Worm (Caenorhabditis elegans) whole organism, L4 larva: ENCODE data around the gene F09E10.6.

Source experiments
- F26F4.8 ChIP-seq: fragments of 200-800 bp; sonication (Bioruptor generic); conservative IDR thresholded peaks from 2 replicates; pipeline ENCODE4 v1.3.6; 2022; ENCODE audit warnings: missing genetic modification characterization, missing compliant biosample characterization
- F37D6.2 ChIP-seq: sonication (generic microtip); optimal IDR thresholded peaks from 2 replicates; lab custom pipeline; 2016; ENCODE audit warnings: mild to moderate bottlenecking, missing genetic modification characterization, missing compliant biosample characterization
- F49E8.2 ChIP-seq: sonication (generic microtip); optimal IDR thresholded peaks from 2 replicates; lab custom pipeline; 2016; ENCODE audit warnings: missing compliant biosample characterization, mild to moderate bottlenecking, missing genetic modification characterization, borderline replicate concordance
- T20F7.1 ChIP-seq: fragments of 200-800 bp; sonication (Bioruptor generic); optimal IDR thresholded peaks from 2 replicates; lab custom pipeline; 2018; ENCODE audit warnings: mild to moderate bottlenecking, missing genetic modification characterization, missing compliant biosample characterization
- ZK337.2 ChIP-seq: fragments of 200-800 bp; sonication (Bioruptor generic); IDR thresholded peaks from 2 replicates; pipeline ENCODE4 v1.3.6; 2022; ENCODE audit warnings: missing genetic modification reagents, missing genetic modification characterization, missing compliant biosample characterization
- ama-1 ChIP-seq: fragments of 150-350 bp; optimal IDR thresholded peaks from 2 replicates; lab custom pipeline; 2014; ENCODE audit warnings: inconsistent platforms, mixed read lengths
- arid-1 ChIP-seq: fragments of 200-800 bp; sonication (Bioruptor generic); conservative IDR thresholded peaks from 2 replicates; pipeline ENCODE4 v1.3.6; 2022; ENCODE audit warnings: missing genetic modification reagents, missing genetic modification characterization, missing compliant biosample characterization
- ceh-28 ChIP-seq: fragments of 150-350 bp; optimal IDR thresholded peaks from 2 replicates; lab custom pipeline; 2014; ENCODE audit warnings: missing biosample characterization, missing genetic modification reagents, missing genetic modification characterization
- daf-16 ChIP-seq, 3 experiments: sonication (generic microtip); optimal IDR thresholded peaks; 2 replicates each; lab custom pipeline; 2016 to 2017; ENCODE audit warnings: missing genetic modification characterization in 3 of 3, missing genetic modification reagents in 3 of 3, mild to moderate bottlenecking in 2 of 3, missing compliant biosample characterization in 2 of 3, missing biosample characterization in 1 of 3, moderate library complexity in 1 of 3
- dmd-8 ChIP-seq: fragments of 200-800 bp; sonication (Bioruptor generic); IDR thresholded peaks from 2 replicates; pipeline ENCODE4 v1.3.6; 2022; ENCODE audit warnings: missing genetic modification characterization, missing compliant biosample characterization
- dve-1 ChIP-seq: sonication (generic microtip); optimal IDR thresholded peaks from 2 replicates; lab custom pipeline; 2017; ENCODE audit warnings: antibody characterized with exemption, mild to moderate bottlenecking, missing genetic modification characterization, missing compliant biosample characterization; ENCODE audit not compliant: insufficient read depth
- fkh-10 ChIP-seq: fragments of 150-350 bp; optimal IDR thresholded peaks from 2 replicates; lab custom pipeline; 2014; ENCODE audit warnings: missing biosample characterization, missing genetic modification reagents, missing genetic modification characterization
- fos-1 ChIP-seq: fragments of 150-350 bp; optimal IDR thresholded peaks from 2 replicates; lab custom pipeline; 2014; ENCODE audit warnings: missing biosample characterization, missing genetic modification characterization
- hmg-1.1 ChIP-seq: fragments of 200-800 bp; sonication (Bioruptor generic); IDR thresholded peaks from 2 replicates; pipeline ENCODE4 v1.3.6; 2022; ENCODE audit warnings: missing genetic modification reagents, missing genetic modification characterization, missing compliant biosample characterization
- jun-1 ChIP-seq: fragments of 150-350 bp; optimal IDR thresholded peaks from 2 replicates; lab custom pipeline; 2014; ENCODE audit warnings: missing biosample characterization, missing genetic modification reagents, missing genetic modification characterization
- lim-7 ChIP-seq: fragments of 200-800 bp; sonication (Bioruptor generic); IDR thresholded peaks from 2 replicates; pipeline ENCODE4 v1.3.6; 2022; ENCODE audit warnings: missing genetic modification characterization, missing compliant biosample characterization
- lin-13 ChIP-seq: fragments of 150-350 bp; optimal IDR thresholded peaks from 2 replicates; lab custom pipeline; 2014; ENCODE audit warnings: missing biosample characterization, missing genetic modification reagents, missing genetic modification characterization
- lin-15B ChIP-seq: fragments of 150-350 bp; sonication (generic microtip); optimal IDR thresholded peaks from 3 replicates; lab custom pipeline; 2014; ENCODE audit warnings: missing biosample characterization, missing genetic modification characterization
- lin-39 ChIP-seq: fragments of 150-350 bp; optimal IDR thresholded peaks from 2 replicates; lab custom pipeline; 2014; ENCODE audit warnings: missing biosample characterization, missing genetic modification reagents, missing genetic modification characterization
- mdl-1 ChIP-seq, 2 experiments: fragments of 150-350 bp in 1 of 2; sonication (generic microtip) in 1 of 2; optimal IDR thresholded peaks; 2 replicates each; lab custom pipeline; 2014 to 2017; ENCODE audit warnings: missing biosample characterization in 2 of 2, missing genetic modification characterization in 2 of 2
- mep-1 ChIP-seq: fragments of 150-350 bp; sonication (generic microtip); optimal IDR thresholded peaks from 3 replicates; lab custom pipeline; 2014; ENCODE audit warnings: missing biosample characterization, missing genetic modification characterization
- mes-2 ChIP-seq: sonication (generic microtip); optimal IDR thresholded peaks from 2 replicates; lab custom pipeline; 2016; ENCODE audit warnings: missing genotype, mild to moderate bottlenecking, missing genetic modification characterization, missing compliant biosample characterization; ENCODE audit not compliant: poor library complexity, severe bottlenecking
- mxl-3 ChIP-seq: fragments of 200-800 bp; sonication (Bioruptor generic); optimal IDR thresholded peaks from 2 replicates; lab custom pipeline; 2018; ENCODE audit warnings: mild to moderate bottlenecking, missing genetic modification characterization, missing compliant biosample characterization
- nhr-11 ChIP-seq: fragments of 150-350 bp; optimal IDR thresholded peaks from 2 replicates; lab custom pipeline; 2014; ENCODE audit warnings: missing biosample characterization, missing genetic modification characterization
- nhr-111 ChIP-seq: fragments of 200-800 bp; sonication (Bioruptor generic); optimal IDR thresholded peaks from 2 replicates; lab custom pipeline; 2018; ENCODE audit warnings: mild to moderate bottlenecking, missing genetic modification characterization, missing compliant biosample characterization
- nhr-25 ChIP-seq: sonication (generic microtip); optimal IDR thresholded peaks from 2 replicates; lab custom pipeline; 2017; ENCODE audit warnings: missing genetic modification characterization, mild to moderate bottlenecking, missing compliant biosample characterization, antibody characterized with exemption, moderate library complexity, borderline replicate concordance; ENCODE audit not compliant: insufficient read depth
- nhr-28 ChIP-seq: fragments of 150-350 bp; optimal IDR thresholded peaks from 2 replicates; lab custom pipeline; 2014; ENCODE audit warnings: missing biosample characterization, missing genetic modification characterization
- nhr-42 ChIP-seq: fragments of 200-800 bp; sonication (Bioruptor generic); IDR thresholded peaks from 2 replicates; pipeline ENCODE4 v1.3.6; 2022; ENCODE audit warnings: missing genetic modification characterization, missing compliant biosample characterization
- nhr-48 ChIP-seq: sonication (generic microtip); optimal IDR thresholded peaks from 2 replicates; lab custom pipeline; 2016; ENCODE audit warnings: mild to moderate bottlenecking, missing genetic modification characterization, missing compliant biosample characterization
- nhr-6 ChIP-seq: fragments of 150-350 bp; optimal IDR thresholded peaks from 2 replicates; lab custom pipeline; 2014; ENCODE audit warnings: missing biosample characterization, missing genetic modification characterization
- nhr-77 ChIP-seq: fragments of 150-350 bp; optimal IDR thresholded peaks from 2 replicates; lab custom pipeline; 2014; ENCODE audit warnings: missing biosample characterization, missing genetic modification characterization
- pha-4 ChIP-seq, 2 experiments: fragments of 150-350 bp in 1 of 2; fragments of 200-800 bp in 1 of 2; sonication (Bioruptor generic) in 1 of 2; IDR thresholded peaks in 1 of 2; optimal IDR thresholded peaks in 1 of 2; 2 replicates each; pipeline versions ENCODE4 v1.3.6 to Lab custom; 2014 to 2022; ENCODE audit warnings: missing genetic modification characterization in 2 of 2, missing genetic modification reagents in 2 of 2, missing biosample characterization in 1 of 2, missing compliant biosample characterization in 1 of 2
- pqm-1 ChIP-seq: sonication (generic microtip); optimal IDR thresholded peaks from 2 replicates; lab custom pipeline; 2017; ENCODE audit warnings: missing biosample characterization, missing genetic modification characterization
- sdz-12 ChIP-seq: fragments of 200-800 bp; sonication (Bioruptor generic); optimal IDR thresholded peaks from 2 replicates; lab custom pipeline; 2018; ENCODE audit warnings: mild to moderate bottlenecking, missing genetic modification characterization, missing compliant biosample characterization
- tra-1 ChIP-seq: fragments of 200-800 bp; sonication (Bioruptor generic); IDR thresholded peaks from 2 replicates; pipeline ENCODE4 v1.3.6; 2022; ENCODE audit warnings: missing genetic modification reagents, missing genetic modification characterization, missing compliant biosample characterization
- unc-62 ChIP-seq, 3 experiments: fragments of 150-350 bp in 1 of 3; sonication (generic microtip); optimal IDR thresholded peaks in 2 of 3; peaks in 1 of 3; 1 replicate in 1 of 3; 2 replicates in 2 of 3; lab custom pipeline; 2014 to 2017; ENCODE audit warnings: missing biosample characterization in 3 of 3, missing genetic modification characterization in 3 of 3, missing genetic modification reagents in 3 of 3, missing genotype in 1 of 3
- zag-1 ChIP-seq: fragments of 150-350 bp; optimal IDR thresholded peaks from 2 replicates; lab custom pipeline; 2014; ENCODE audit warnings: missing biosample characterization, missing genetic modification characterization
- zfp-2 ChIP-seq: sonication (generic microtip); optimal IDR thresholded peaks from 2 replicates; lab custom pipeline; 2016; ENCODE audit warnings: mild to moderate bottlenecking, missing genetic modification characterization, missing compliant biosample characterization
- zfp-3 ChIP-seq: fragments of 200-800 bp; sonication (Bioruptor generic); conservative IDR thresholded peaks from 2 replicates; pipeline ENCODE4 v1.3.6; 2022; ENCODE audit warnings: missing genetic modification reagents, missing genetic modification characterization, missing compliant biosample characterization
- zip-11 ChIP-seq: fragments of 200-800 bp; sonication (Bioruptor generic); IDR thresholded peaks from 2 replicates; pipeline ENCODE4 v1.3.6; 2022; ENCODE audit warnings: missing genetic modification characterization, missing compliant biosample characterization

The F09E10.6 gene

DNA sequence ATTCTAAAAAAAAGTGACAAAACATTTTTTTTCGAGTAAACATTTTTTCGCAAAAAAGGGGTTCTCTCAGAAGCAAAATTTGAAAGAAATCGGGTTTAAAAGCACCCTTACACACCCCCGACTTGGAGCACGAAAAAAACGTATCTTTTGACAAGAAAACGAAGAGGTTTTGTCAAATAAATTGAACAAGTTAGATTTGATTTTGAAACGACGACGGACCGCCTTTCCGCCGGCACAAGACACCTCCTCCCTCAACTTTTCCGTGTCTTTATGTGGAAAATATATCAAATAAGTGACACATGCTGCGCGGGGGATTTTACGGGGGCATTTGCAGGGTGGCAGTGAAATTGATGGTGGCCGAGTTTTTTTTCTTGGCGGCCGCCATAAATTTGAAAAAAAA is 29.4 kb downstream of the F09E10.6 start:
- peak; percentile 73 for TF ChIP-seq fkh-10 (GFP tag; lab: Kevin White, UChicago)
- no peak for TF ChIP-seq mep-1 (tag; lab: Kevin White, UChicago)
- 0 out of 2 replicates have a peak, but pooled peaks have one; percentile 11 for TF ChIP-seq ZK337.2 (GFP tag; lab: Robert Waterston, UW)

DNA sequence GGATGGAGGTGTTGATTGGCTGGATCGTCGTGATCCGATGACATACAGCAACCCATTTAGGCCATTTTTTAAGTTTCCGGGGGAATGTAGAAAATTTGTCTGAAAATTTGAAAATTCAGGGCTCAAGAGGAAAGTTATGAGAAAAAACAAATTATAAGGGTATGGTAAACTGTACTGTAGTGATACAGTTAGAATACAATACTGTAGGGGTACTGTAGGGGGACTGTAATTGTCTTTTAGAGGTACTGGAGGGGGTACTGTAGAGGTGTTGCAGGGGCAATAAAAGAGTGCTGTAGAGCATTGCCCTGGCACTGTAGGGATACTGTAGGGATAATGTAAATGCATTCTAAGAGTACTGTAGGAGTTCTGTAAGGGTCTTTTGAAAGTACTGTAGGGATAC is 32.8 kb downstream of the F09E10.6 start, which contains the start of gene D1005.6:
D1005.6 (minus strand) TSS at position 101 of the 400 bp plus-strand sequence.
- TF ChIP-seq hmg-1.1 (GFP tag; lab: Robert Waterston, UW) (no peak), F37D6.2 (no peak), nhr-25 (tag; lab: Kevin White, UChicago) (no peak), F49E8.2 (tag; lab: Kevin White, UChicago) (no peak), F26F4.8 (GFP tag; lab: Robert Waterston, UW) (no peak), nhr-111 (GFP tag; lab: Kevin White, UChicago) (no peak), lim-7 (no peak), lin-15B (tag; lab: Kevin White, UChicago) (no peak), lin-39 (tag; lab: Kevin White, UChicago) (no peak), zag-1 (tag; lab: Kevin White, UChicago) (no peak)
- TF ChIP-seq, all 104 proteins: peak for 0

DNA sequence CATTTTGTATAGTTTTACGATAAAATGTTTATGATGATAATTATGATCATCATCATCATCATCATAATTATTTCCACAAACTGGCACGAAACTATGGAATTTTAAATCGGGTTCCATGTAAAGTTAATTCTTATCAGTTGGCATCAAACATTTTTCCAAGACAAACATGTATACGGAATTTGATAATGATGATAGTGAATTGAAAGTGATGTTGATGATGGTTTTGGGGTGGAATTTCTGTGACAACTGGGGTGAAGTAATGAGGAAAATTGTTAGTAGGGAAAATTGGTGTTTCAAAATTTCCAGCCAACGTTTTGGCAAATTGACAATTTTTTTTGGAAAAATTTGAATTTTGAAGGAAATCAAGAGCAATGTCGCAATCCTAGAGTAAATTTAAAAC is 37.7 kb downstream of the F09E10.6 start:
- TF ChIP-seq lin-13 (GFP tag; lab: Kevin White, UChicago): no peak
- TF ChIP-seq jun-1: no peak
- no peak for TF ChIP-seq zip-11 (GFP tag; lab: Robert Waterston, UW)
- no peak for TF ChIP-seq daf-16 (GFP tag; optimal IDR thresholded peaks at IDR 0.05; lab: Kevin White, UChicago)
- TF ChIP-seq daf-16 (tag; optimal IDR thresholded peaks at IDR 0.05; lab: Kevin White, UChicago): peak; percentile 58
- no peak for TF ChIP-seq ceh-28
- TF ChIP-seq pha-4 (GFP tag; IDR thresholded peaks at IDR 0.05; lab: Robert Waterston, UW): no peak
- TF ChIP-seq pha-4 (tag; optimal IDR thresholded peaks at IDR 0.05; lab: Kevin White, UChicago): no peak

DNA sequence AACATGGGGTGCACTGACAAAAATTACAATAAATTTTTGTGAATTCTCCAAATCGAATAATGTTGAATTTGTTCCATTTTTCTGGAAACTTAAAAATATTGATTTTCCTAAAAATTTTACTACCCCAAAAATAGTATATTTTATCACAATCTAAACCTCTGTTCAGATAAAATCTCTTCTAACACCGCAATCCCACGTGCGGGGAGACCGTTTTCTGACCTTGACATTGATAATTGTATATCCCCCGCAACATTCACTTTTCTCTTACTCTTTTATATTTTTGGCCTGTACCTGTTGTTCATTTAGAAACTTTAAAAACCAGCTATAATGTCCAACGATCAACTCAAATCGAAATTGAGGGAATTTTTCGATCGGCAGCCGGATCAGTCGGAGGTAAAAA is 38.7 kb downstream of the F09E10.6 start, which contains the start of gene D1005.2:
D1005.2 (plus strand) TSS at position 230 of the 400 bp plus-strand sequence.
- TF ChIP-seq mxl-3 (GFP tag; lab: Kevin White, UChicago) (peak; percentile 35), pha-4 (GFP tag; IDR thresholded peaks at IDR 0.05; lab: Robert Waterston, UW) (no peak), pha-4 (tag; optimal IDR thresholded peaks at IDR 0.05; lab: Kevin White, UChicago) (no peak), pqm-1 (tag; lab: Kevin White, UChicago) (no peak), mdl-1 (tag; optimal IDR thresholded peaks at IDR 0.05; lab: Kevin White, UChicago) (peak in 1 of 2 experiments; percentile 64), dmd-8 (no peak), arid-1 (GFP tag; lab: Robert Waterston, UW) (no peak), zfp-3 (GFP tag; lab: Robert Waterston, UW) (no peak), nhr-28 (peak; percentile 40), fos-1 (no peak), nhr-11 (tag; lab: Kevin White, UChicago) (no peak), lin-15B (tag; lab: Kevin White, UChicago) (no peak)

DNA sequence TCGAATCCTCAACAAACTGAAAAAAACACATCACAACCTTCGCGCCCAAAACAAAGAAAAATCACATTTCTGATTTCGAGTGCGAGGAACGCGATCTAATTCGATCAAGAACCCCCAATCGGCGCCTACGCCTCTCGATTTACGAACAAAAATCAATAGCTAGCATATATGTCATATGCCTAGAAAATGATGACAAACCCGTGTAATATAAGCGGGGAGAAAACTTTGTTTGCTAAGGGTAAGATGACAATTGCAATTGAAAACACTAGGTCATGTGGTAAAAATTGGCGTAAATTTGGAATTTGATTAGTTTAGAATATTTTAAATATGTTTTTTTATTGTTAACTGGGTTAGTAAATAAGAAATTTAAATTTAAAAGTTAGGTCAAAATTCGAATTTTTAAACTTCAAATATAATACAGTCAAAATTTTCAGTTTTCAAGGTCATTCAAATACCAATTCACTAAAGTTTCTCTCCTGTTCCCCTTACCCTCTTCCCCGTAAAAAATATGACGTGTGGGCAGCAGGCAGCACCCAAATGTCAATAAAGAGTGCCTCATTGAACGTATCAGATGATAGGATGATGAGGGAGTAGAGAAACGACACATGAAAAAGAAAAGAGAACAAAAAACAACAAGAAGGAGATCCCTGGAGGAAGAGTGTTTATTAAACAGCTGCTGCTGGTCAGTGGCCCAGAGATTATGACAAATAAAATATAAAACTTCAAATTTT is 41.0 kb downstream of the F09E10.6 start:
- TF ChIP-seq nhr-6 (tag; lab: Kevin White, UChicago) (peak; percentile 26), ceh-28 (no peak), nhr-25 (tag; lab: Kevin White, UChicago) (peak; percentile 45), mes-2 (tag; lab: Kevin White, UChicago) (peak; percentile 62), dmd-8 (no peak), ama-1 (lab: Kevin White, UChicago) (no peak), nhr-77 (peak; percentile 57), nhr-48 (peak; percentile 44), unc-62 (GFP tag; optimal IDR thresholded peaks at IDR 0.05 in 1 of 2; lab: Kevin White, UChicago) (peak in 1 of 2 experiments; percentile 90), unc-62 (tag; optimal IDR thresholded peaks at IDR 0.05; lab: Kevin White, UChicago) (no peak), T20F7.1 (peak; percentile 0), tra-1 (GFP tag; lab: Robert Waterston, UW) (no peak), sdz-12 (GFP tag; lab: Kevin White, UChicago) (no peak), nhr-42 (GFP tag; lab: Robert Waterston, UW) (no peak), pqm-1 (tag; lab: Kevin White, UChicago) (peak; percentile 25), mep-1 (tag; lab: Kevin White, UChicago) (peak; percentile 68), F26F4.8 (GFP tag; lab: Robert Waterston, UW) (no peak), dve-1 (tag; lab: Kevin White, UChicago) (peak; percentile 64), zfp-2 (no peak)
